Fruit fly (Drosophila melanogaster) whole organism, prepupa: Measurements from ENCODE around the gene Obp19d.

Experiments
- CG16779 ChIP-seq: fragments of 200-800 bp; sonication (Bioruptor generic); optimal IDR thresholded peaks from 3 replicates; lab custom pipeline; 2017; ENCODE audit warnings: missing biosample characterization, mild to moderate bottlenecking, missing genetic modification characterization
- CG3919 ChIP-seq: fragments of 200-800 bp; sonication (Bioruptor generic); optimal IDR thresholded peaks from 3 replicates; lab custom pipeline; 2016; ENCODE audit warnings: missing biosample characterization, missing genetic modification characterization
- CG4318 ChIP-seq: fragments of 200-800 bp; sonication (Bioruptor generic); optimal IDR thresholded peaks from 3 replicates; lab custom pipeline; 2017; ENCODE audit warnings: missing biosample characterization, mild to moderate bottlenecking, missing genetic modification characterization
- CG6854 ChIP-seq: fragments of 200-800 bp; sonication (Bioruptor generic); optimal IDR thresholded peaks from 2 replicates; lab custom pipeline; 2017; ENCODE audit warnings: missing biosample characterization, mild to moderate bottlenecking, missing genetic modification characterization
- Lpt ChIP-seq: fragments of 200-800 bp; sonication (Bioruptor generic); optimal IDR thresholded peaks from 3 replicates; lab custom pipeline; 2016; ENCODE audit warnings: missing biosample characterization, missing genetic modification characterization
- esn ChIP-seq: fragments of 200-800 bp; sonication (Bioruptor generic); optimal IDR thresholded peaks from 2 replicates; lab custom pipeline; 2016; ENCODE audit warnings: missing biosample characterization, mild to moderate bottlenecking, missing genetic modification characterization, moderate library complexity

dm6 chrX:20423158-20423557 is 3.7 kb downstream of the Obp19d start:
- TF ChIP-seq CG6854 (GFP tag; lab: Kevin White, UChicago) (no peak), esn (GFP tag; lab: Kevin White, UChicago) (no peak), CG3919 (no peak), CG4318 (GFP tag; lab: Kevin White, UChicago) (no peak), Lpt (GFP tag; lab: Kevin White, UChicago) (no peak), CG16779 (tag; lab: Kevin White, UChicago) (no peak)
